Worm (Caenorhabditis elegans): Measurements from ENCODE around the gene F49E8.7.

ce11 chrIV:7508850-7509249 lies 47.3 kb downstream of the F49E8.7 start:
- TF ChIP-seq unc-39 (tag; optimal IDR thresholded peaks at IDR 0.05) (no peak), ama-1 (optimal IDR thresholded peaks at IDR 0.05) (no peak), elt-1 (tag; optimal IDR thresholded peaks at IDR 0.05) (no peak), unc-62 (GFP tag; optimal IDR thresholded peaks at IDR 0.05) (no peak), fos-1 (tag; optimal IDR thresholded peaks at IDR 0.05) (no peak), mab-5 (tag; optimal IDR thresholded peaks at IDR 0.05) (no peak), egl-27 (tag; optimal IDR thresholded peaks at IDR 0.05) (no peak), nhr-77 (tag; optimal IDR thresholded peaks at IDR 0.05) (no peak), ztf-4 (tag; optimal IDR thresholded peaks at IDR 0.05) (no peak), ZK546.5 (tag; optimal IDR thresholded peaks at IDR 0.05) (no peak), mdl-1 (tag; optimal IDR thresholded peaks at IDR 0.05) (no peak), peb-1 (tag; optimal IDR thresholded peaks at IDR 0.05) (no peak)
